Worm (Caenorhabditis elegans) whole organism, L3 larva: ENCODE data around the gene E02H4.7.

ENCODE experiments used
- ama-1 ChIP-seq: fragments of 150-350 bp; optimal IDR thresholded peaks from 2 replicates; lab custom pipeline; 2018
- daf-12 ChIP-seq: fragments of 150-350 bp; optimal IDR thresholded peaks from 2 replicates; lab custom pipeline; 2014; ENCODE audit warnings: missing biosample characterization, missing genetic modification reagents, missing genetic modification characterization
- fkh-10 ChIP-seq: sonication (generic microtip); optimal IDR thresholded peaks from 2 replicates; lab custom pipeline; 2017; ENCODE audit warnings: missing biosample characterization, missing genetic modification reagents, missing genetic modification characterization
- pha-4 ChIP-seq: fragments of 150-350 bp; optimal IDR thresholded peaks from 2 replicates; lab custom pipeline; 2014; ENCODE audit warnings: missing biosample characterization, missing genetic modification reagents, missing genetic modification characterization
- unc-62 ChIP-seq: fragments of 150-350 bp; sonication (generic microtip); optimal IDR thresholded peaks from 4 replicates; lab custom pipeline; 2014; ENCODE audit warnings: missing biosample characterization, missing genetic modification reagents, missing genetic modification characterization

- TF ChIP-seq pha-4 (tag; lab: Kevin White, UChicago) (no peak), daf-12 (tag; lab: Kevin White, UChicago) (no peak), ama-1 (lab: Kevin White, UChicago) (no peak), fkh-10 (no peak), unc-62 (no peak)
These were observed 31.8 kb downstream of the E02H4.7 start for ce11 chrX:14287888-14288287.
